Worm (Caenorhabditis elegans) whole organism, early embryonic: ENCODE results near the gene nud-1.
A peak's percentile ranks its signal among the peaks of the same experiment; 100 is the strongest.

Experiments
- B0310.2 ChIP-seq: sonication (generic microtip); optimal IDR thresholded peaks from 2 replicates; lab custom pipeline; 2016; ENCODE audit warnings: mild to moderate bottlenecking, missing genetic modification characterization, missing compliant biosample characterization
- F13C5.2 ChIP-seq: sonication (generic microtip); optimal IDR thresholded peaks from 2 replicates; lab custom pipeline; 2017; ENCODE audit warnings: mild to moderate bottlenecking, missing genetic modification characterization, inconsistent platforms, missing compliant biosample characterization
- aly-1 ChIP-seq: sonication (generic microtip); optimal IDR thresholded peaks from 2 replicates; lab custom pipeline; 2016; ENCODE audit warnings: missing genetic modification characterization, missing compliant biosample characterization
- ama-1 ChIP-seq: fragments of 150-350 bp; optimal IDR thresholded peaks from 2 replicates; lab custom pipeline; 2014
- ceh-13 ChIP-seq: fragments of 200-800 bp; sonication (Bioruptor generic); optimal IDR thresholded peaks from 2 replicates; lab custom pipeline; 2018; ENCODE audit warnings: mild to moderate bottlenecking, missing genetic modification characterization, missing compliant biosample characterization
- ceh-36 ChIP-seq: sonication (generic microtip); optimal IDR thresholded peaks from 2 replicates; lab custom pipeline; 2016; ENCODE audit warnings: missing genetic modification characterization, inconsistent platforms, missing compliant biosample characterization
- ets-7 ChIP-seq: sonication (generic microtip); optimal IDR thresholded peaks from 2 replicates; lab custom pipeline; 2016; ENCODE audit warnings: missing genotype, missing genetic modification characterization, missing compliant biosample characterization
- flt-1 ChIP-seq: fragments of 200-800 bp; sonication (Bioruptor generic); IDR thresholded peaks from 2 replicates; pipeline ENCODE4 v1.3.6; 2022; ENCODE audit warnings: missing genetic modification characterization, missing compliant biosample characterization
- hmbx-1 ChIP-seq: sonication (generic microtip); optimal IDR thresholded peaks from 2 replicates; lab custom pipeline; 2016; ENCODE audit warnings: mild to moderate bottlenecking, missing genetic modification characterization, missing compliant biosample characterization
- hmg-4 ChIP-seq: fragments of 200-800 bp; sonication (Bioruptor generic); optimal IDR thresholded peaks from 2 replicates; lab custom pipeline; 2018; ENCODE audit warnings: mild to moderate bottlenecking, missing genetic modification characterization, missing compliant biosample characterization
- hnd-1 ChIP-seq: sonication (generic microtip); optimal IDR thresholded peaks from 2 replicates; lab custom pipeline; 2016; ENCODE audit warnings: missing genetic modification characterization, missing compliant biosample characterization
- pes-1 ChIP-seq: fragments of 200-800 bp; sonication (Bioruptor generic); IDR thresholded peaks from 2 replicates; pipeline ENCODE4 v1.3.6; 2022; ENCODE audit warnings: missing genetic modification reagents, missing genetic modification characterization, missing compliant biosample characterization
- scrt-1 ChIP-seq: fragments of 200-800 bp; sonication (Bioruptor generic); IDR thresholded peaks from 2 replicates; pipeline ENCODE4 v1.3.6; 2022; ENCODE audit warnings: missing genetic modification characterization, missing compliant biosample characterization
- sea-1 ChIP-seq: fragments of 200-800 bp; sonication (Bioruptor generic); conservative IDR thresholded peaks from 2 replicates; pipeline ENCODE4 v1.3.6; 2022; ENCODE audit warnings: missing genetic modification characterization, missing compliant biosample characterization
- tbx-11 ChIP-seq: fragments of 200-800 bp; sonication (Bioruptor generic); IDR thresholded peaks from 2 replicates; pipeline ENCODE4 v1.3.6; 2022; ENCODE audit warnings: missing genetic modification characterization, missing compliant biosample characterization
- tbx-37 ChIP-seq: fragments of 200-800 bp; sonication (Bioruptor generic); conservative IDR thresholded peaks from 2 replicates; pipeline ENCODE4 v1.3.6; 2022; ENCODE audit warnings: missing genetic modification reagents, missing genetic modification characterization, missing compliant biosample characterization
- tra-4 ChIP-seq: sonication (generic microtip); optimal IDR thresholded peaks from 2 replicates; lab custom pipeline; 2017; ENCODE audit warnings: missing genetic modification characterization, missing compliant biosample characterization

The nud-1 gene

ce11 chrIII:13341275-13341626 is at the start of gene nud-1:
Gene nud-1, plus strand, starts transcription at chrIII:13341527.
- TF ChIP-seq pes-1 (GFP tag; lab: Robert Waterston, UW) (no peak), hmbx-1 (tag; lab: Kevin White, UChicago) (no peak), B0310.2 (tag; lab: Kevin White, UChicago) (no peak), aly-1 (tag; lab: Kevin White, UChicago) (no peak), ceh-36 (tag; lab: Kevin White, UChicago) (no peak), scrt-1 (GFP tag; lab: Robert Waterston, UW) (no peak), F13C5.2 (tag; lab: Kevin White, UChicago) (no peak), ets-7 (no peak), hmg-4 (GFP tag; lab: Kevin White, UChicago) (no peak), tbx-37 (no peak), tbx-11 (GFP tag; lab: Robert Waterston, UW) (no peak), ama-1 (no peak), sea-1 (GFP tag; lab: Robert Waterston, UW) (no peak), hnd-1 (no peak), flt-1 (no peak), ceh-13 (GFP tag; lab: Kevin White, UChicago) (no peak), tra-4 (tag; lab: Kevin White, UChicago) (no peak)

ce11 chrIII:13292971-13293514 is 48.3 kb upstream of the nud-1 start, which contains the start of gene set-25:
Gene set-25, minus strand, starts transcription at chrIII:13293090.
- TF ChIP-seq ceh-13 (GFP tag; lab: Kevin White, UChicago) (peak; percentile 14), scrt-1 (GFP tag; lab: Robert Waterston, UW) (peak; percentile 47; the same call in 1 of the 2 replicates), sea-1 (GFP tag; lab: Robert Waterston, UW) (peak; percentile 53; the same call in 1 of the 2 replicates), tbx-11 (GFP tag; lab: Robert Waterston, UW) (peak; percentile 51; the same call in 1 of the 2 replicates), pes-1 (GFP tag; lab: Robert Waterston, UW) (peak; percentile 80)

- TF ChIP-seq sea-1 (GFP tag; lab: Robert Waterston, UW) (peak; percentile 87), scrt-1 (GFP tag; lab: Robert Waterston, UW) (peak; percentile 84), tbx-37 (peak; percentile 75; the same call in 1 of the 2 replicates), flt-1 (peak; percentile 73), tbx-11 (GFP tag; lab: Robert Waterston, UW) (peak; percentile 83), pes-1 (GFP tag; lab: Robert Waterston, UW) (peak; percentile 83)
Measured at ce11 chrIII:13296289-13296874, 44.9 kb upstream of the nud-1 start, which contains the start of gene npp-18. Gene npp-18, plus strand, starts transcription at chrIII:13296853.

DNA sequence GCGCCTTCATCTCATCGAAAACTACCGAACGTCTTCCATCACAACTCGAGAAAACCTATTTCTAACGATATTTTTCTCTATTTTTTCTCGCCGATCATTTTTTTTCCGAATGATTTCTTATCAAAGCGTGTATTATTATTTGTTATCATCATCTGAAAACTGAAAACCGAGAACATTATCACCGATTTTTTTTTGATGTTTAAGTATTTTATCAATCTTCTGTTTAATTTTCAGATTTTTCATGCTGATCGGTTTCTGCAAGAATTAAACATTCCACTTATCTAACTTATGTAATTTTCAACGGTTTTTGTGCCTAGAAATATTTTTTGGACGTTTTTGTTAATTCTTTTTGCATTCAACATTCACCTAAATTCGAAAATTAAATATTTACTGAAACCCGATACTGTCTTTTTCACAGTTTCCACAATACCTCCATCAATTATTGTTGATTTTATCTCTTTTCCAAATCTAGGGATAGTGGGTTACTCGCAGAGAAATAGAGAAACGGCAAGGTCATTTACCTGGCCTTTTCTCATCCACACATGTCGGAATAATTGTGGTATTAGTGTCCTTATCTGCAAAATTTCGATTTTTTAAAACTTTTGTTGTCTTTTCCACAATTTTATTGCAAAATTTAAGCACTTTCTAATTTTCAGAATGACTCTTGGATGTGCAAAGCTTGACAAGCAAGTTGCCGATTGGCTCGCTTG is 42.5 kb upstream of the nud-1 start, which contains the start of gene pgm-2:
TSS of gene pgm-2 (plus strand) at position 657 of the 710 bp plus-strand sequence.
- no peak for TF ChIP-seq scrt-1 (GFP tag; lab: Robert Waterston, UW)
- peak; percentile 12 for TF ChIP-seq aly-1 (tag; lab: Kevin White, UChicago)
- TF ChIP-seq hmbx-1 (tag; lab: Kevin White, UChicago) = no peak
- no peak for TF ChIP-seq sea-1 (GFP tag; lab: Robert Waterston, UW)
- peak; percentile 46 for TF ChIP-seq tra-4 (tag; lab: Kevin White, UChicago)
- TF ChIP-seq pes-1 (GFP tag; lab: Robert Waterston, UW) = no peak
- TF ChIP-seq ama-1 = peak; percentile 32

ce11 chrIII:13301983-13302382 is 39.3 kb upstream of the nud-1 start:
- no peak for TF ChIP-seq pes-1 (GFP tag; lab: Robert Waterston, UW)
- TF ChIP-seq tbx-11 (GFP tag; lab: Robert Waterston, UW) = no peak
- TF ChIP-seq hmg-4 (GFP tag; lab: Kevin White, UChicago) = no peak
- no peak for TF ChIP-seq hnd-1
- no peak for TF ChIP-seq ceh-36 (tag; lab: Kevin White, UChicago)
- TF ChIP-seq ets-7 = no peak
- no peak for TF ChIP-seq flt-1
- TF ChIP-seq tbx-37 = no peak
- TF ChIP-seq tra-4 (tag; lab: Kevin White, UChicago) = no peak
- TF ChIP-seq sea-1 (GFP tag; lab: Robert Waterston, UW) = no peak
- no peak for TF ChIP-seq aly-1 (tag; lab: Kevin White, UChicago)
- TF ChIP-seq F13C5.2 (tag; lab: Kevin White, UChicago) = no peak
- no peak for TF ChIP-seq scrt-1 (GFP tag; lab: Robert Waterston, UW)
- no peak for TF ChIP-seq ceh-13 (GFP tag; lab: Kevin White, UChicago)
- TF ChIP-seq B0310.2 (tag; lab: Kevin White, UChicago) = no peak
- TF ChIP-seq hmbx-1 (tag; lab: Kevin White, UChicago) = no peak

ce11 chrIII:13302578-13302977 is 38.7 kb upstream of the nud-1 start:
- TF ChIP-seq tra-4 (tag; lab: Kevin White, UChicago) (no peak), pes-1 (GFP tag; lab: Robert Waterston, UW) (no peak), hnd-1 (no peak), scrt-1 (GFP tag; lab: Robert Waterston, UW) (no peak), sea-1 (GFP tag; lab: Robert Waterston, UW) (no peak), ceh-13 (GFP tag; lab: Kevin White, UChicago) (no peak), aly-1 (tag; lab: Kevin White, UChicago) (no peak), flt-1 (no peak), hmg-4 (GFP tag; lab: Kevin White, UChicago) (no peak), tbx-37 (no peak), ceh-36 (tag; lab: Kevin White, UChicago) (no peak)

ce11 chrIII:13305537-13305936 is 35.8 kb upstream of the nud-1 start:
- TF ChIP-seq hmbx-1 (tag; lab: Kevin White, UChicago) (no peak), ets-7 (no peak), flt-1 (no peak), sea-1 (GFP tag; lab: Robert Waterston, UW) (no peak), hmg-4 (GFP tag; lab: Kevin White, UChicago) (no peak), ama-1 (no peak), F13C5.2 (tag; lab: Kevin White, UChicago) (no peak), pes-1 (GFP tag; lab: Robert Waterston, UW) (no peak), ceh-13 (GFP tag; lab: Kevin White, UChicago) (no peak), tra-4 (tag; lab: Kevin White, UChicago) (no peak), aly-1 (tag; lab: Kevin White, UChicago) (no peak)
